Fruit fly (Drosophila melanogaster) whole organism, embryonic: Measurements from ENCODE around the gene S6KL.

Experiments used
- Bgb ChIP-seq: fragments of 200-800 bp; sonication (Bioruptor generic); IDR thresholded peaks from 2 replicates; pipeline ENCODE4 v1.3.6; 2022; ENCODE audit warnings: missing biosample characterization, missing genetic modification characterization; ENCODE audit not compliant: partially characterized antibody
- Blimp-1 ChIP-seq: fragments of 200-800 bp; sonication (Bioruptor generic); optimal IDR thresholded peaks from 3 replicates; lab custom pipeline; 2018; ENCODE audit warnings: missing biosample characterization, missing genetic modification characterization, mild to moderate bottlenecking, moderate library complexity, missing genetic modification reagents
- BtbVII ChIP-seq: fragments of 200-800 bp; sonication (Bioruptor generic); optimal IDR thresholded peaks from 3 replicates; lab custom pipeline; 2017; ENCODE audit warnings: missing biosample characterization, mild to moderate bottlenecking, missing genetic modification characterization
- CG11093 ChIP-seq: fragments of 200-800 bp; sonication (Bioruptor generic); IDR thresholded peaks from 3 replicates; pipeline ENCODE4 v1.3.6; 2022; ENCODE audit warnings: missing biosample characterization, missing genetic modification characterization
- CG11696 ChIP-seq: fragments of 200-800 bp; sonication (Bioruptor generic); IDR thresholded peaks from 2 replicates; pipeline ENCODE4 v1.3.6; 2022; ENCODE audit warnings: missing biosample characterization, missing genetic modification characterization
- CG12155 ChIP-seq: fragments of 200-800 bp; sonication (Bioruptor generic); optimal IDR thresholded peaks from 3 replicates; lab custom pipeline; 2016; ENCODE audit warnings: missing biosample characterization, missing genetic modification characterization
- CG14014 ChIP-seq: fragments of 200-800 bp; sonication (Bioruptor generic); IDR thresholded peaks from 2 replicates; pipeline ENCODE4 v1.3.6; 2022; ENCODE audit warnings: missing biosample characterization, missing genetic modification characterization
- CG15011 ChIP-seq: fragments of 200-800 bp; sonication (Bioruptor generic); optimal IDR thresholded peaks from 3 replicates; lab custom pipeline; 2018; ENCODE audit warnings: missing biosample characterization, mild to moderate bottlenecking, missing genetic modification characterization
- CG15514 ChIP-seq: fragments of 200-800 bp; sonication (Bioruptor generic); optimal IDR thresholded peaks from 3 replicates; lab custom pipeline; 2017; ENCODE audit warnings: missing biosample characterization, missing genetic modification characterization, mild to moderate bottlenecking, moderate library complexity, missing genetic modification reagents
- CG16779 ChIP-seq: fragments of 200-800 bp; sonication (Bioruptor generic); IDR thresholded peaks from 2 replicates; pipeline ENCODE4 v1.3.6; 2022; ENCODE audit warnings: missing biosample characterization, missing genetic modification characterization
- CG33213 ChIP-seq: fragments of 200-800 bp; sonication (Bioruptor generic); optimal IDR thresholded peaks from 3 replicates; lab custom pipeline; 2016; ENCODE audit warnings: missing biosample characterization, missing genetic modification characterization
- CG3407 ChIP-seq: fragments of 200-800 bp; sonication (Bioruptor generic); optimal IDR thresholded peaks from 2 replicates; lab custom pipeline; 2018; ENCODE audit warnings: missing biosample characterization, mild to moderate bottlenecking, missing genetic modification characterization
- CG34422 ChIP-seq: fragments of 200-800 bp; sonication (Bioruptor generic); IDR thresholded peaks from 3 replicates; pipeline ENCODE4 v1.3.6; 2022; ENCODE audit warnings: missing biosample characterization, missing genetic modification characterization
- CG3847 ChIP-seq: fragments of 200-800 bp; sonication (Bioruptor generic); IDR thresholded peaks from 2 replicates; pipeline ENCODE4 v1.3.6; 2022; ENCODE audit warnings: missing biosample characterization, missing genetic modification characterization
- CG3995 ChIP-seq: fragments of 200-800 bp; sonication (Bioruptor generic); optimal IDR thresholded peaks from 3 replicates; lab custom pipeline; 2016; ENCODE audit warnings: missing biosample characterization, missing genetic modification characterization
- CG4282 ChIP-seq: fragments of 200-800 bp; sonication (Bioruptor generic); optimal IDR thresholded peaks from 2 replicates; lab custom pipeline; 2016; ENCODE audit warnings: missing biosample characterization, missing genetic modification characterization
- CG4424 ChIP-seq: fragments of 200-800 bp; sonication (Bioruptor generic); optimal IDR thresholded peaks from 3 replicates; lab custom pipeline; 2016; ENCODE audit warnings: missing biosample characterization, missing genetic modification characterization
- CG4854 ChIP-seq: fragments of 200-800 bp; sonication (Bioruptor generic); optimal IDR thresholded peaks from 2 replicates; lab custom pipeline; 2016; ENCODE audit warnings: missing biosample characterization, missing genetic modification characterization, inconsistent platforms
- CG6813 ChIP-seq: fragments of 200-800 bp; sonication (Bioruptor generic); optimal IDR thresholded peaks from 2 replicates; lab custom pipeline; 2017; ENCODE audit warnings: missing biosample characterization, missing genetic modification characterization, mild to moderate bottlenecking, moderate library complexity, missing genetic modification reagents
- CG7372 ChIP-seq: fragments of 200-800 bp; sonication (Bioruptor generic); IDR thresholded peaks from 2 replicates; pipeline ENCODE4 v1.3.6; 2022; ENCODE audit warnings: missing biosample characterization, missing genetic modification characterization
- CG8924 ChIP-seq: fragments of 200-800 bp; optimal IDR thresholded peaks from 3 replicates; lab custom pipeline; 2019; ENCODE audit warnings: missing biosample characterization, mild to moderate bottlenecking, missing genetic modification characterization, moderate library complexity
- CHES-1-like ChIP-seq: fragments of 200-800 bp; sonication (Bioruptor generic); optimal IDR thresholded peaks from 2 replicates; lab custom pipeline; 2016; ENCODE audit warnings: missing biosample characterization, missing genetic modification characterization
- CoRest ChIP-seq: fragments of 200-800 bp; sonication (Bioruptor generic); optimal IDR thresholded peaks from 3 replicates; lab custom pipeline; 2018; ENCODE audit warnings: missing biosample characterization, mild to moderate bottlenecking, missing genetic modification characterization, moderate library complexity
- Dfd ChIP-seq, 2 experiments: fragments of >200 bp; optimal IDR thresholded peaks; 2 replicates each; lab custom pipeline; 2017; ENCODE audit warnings: missing biosample characterization in 2 of 2, missing genetic modification characterization in 2 of 2
- Doc3 ChIP-seq: fragments of 200-800 bp; sonication (Bioruptor generic); IDR thresholded peaks from 3 replicates; pipeline ENCODE4 v1.3.6; 2022; ENCODE audit warnings: missing biosample characterization, missing genetic modification characterization; ENCODE audit not compliant: partially characterized antibody
- H15 ChIP-seq: fragments of 200-800 bp; sonication (Bioruptor generic); IDR thresholded peaks from 3 replicates; pipeline ENCODE4 v1.3.6; 2022; ENCODE audit warnings: missing biosample characterization, missing genetic modification characterization
- H2.0 ChIP-seq: fragments of 200-800 bp; sonication (Bioruptor generic); IDR thresholded peaks from 2 replicates; pipeline ENCODE4 v1.3.6; 2022; ENCODE audit warnings: missing biosample characterization, missing genetic modification characterization
- Myb ChIP-seq: fragments of 200-800 bp; sonication (Bioruptor generic); optimal IDR thresholded peaks from 2 replicates; lab custom pipeline; 2016; ENCODE audit warnings: missing biosample characterization, missing genetic modification characterization
- Oaz ChIP-seq: fragments of 200-800 bp; sonication (Bioruptor generic); IDR thresholded peaks from 2 replicates; pipeline ENCODE4 v1.3.6; 2022; ENCODE audit warnings: missing biosample characterization, missing genetic modification characterization
- Sox100B ChIP-seq: fragments of 200-800 bp; sonication (Bioruptor generic); optimal IDR thresholded peaks from 3 replicates; lab custom pipeline; 2018; ENCODE audit warnings: missing biosample characterization, mild to moderate bottlenecking, missing genetic modification characterization
- chn ChIP-seq: fragments of 200-800 bp; sonication (Bioruptor generic); optimal IDR thresholded peaks from 2 replicates; lab custom pipeline; 2016; ENCODE audit warnings: missing biosample characterization, missing genetic modification characterization
- cwo ChIP-seq: fragments of 200-800 bp; sonication (Bioruptor generic); optimal IDR thresholded peaks from 3 replicates; lab custom pipeline; 2017; ENCODE audit warnings: missing biosample characterization, missing genetic modification characterization, mild to moderate bottlenecking, moderate library complexity, missing genetic modification reagents
- fd96Cb ChIP-seq: fragments of 200-800 bp; sonication (Bioruptor generic); optimal IDR thresholded peaks from 2 replicates; lab custom pipeline; 2018; ENCODE audit warnings: missing biosample characterization, mild to moderate bottlenecking, missing genetic modification characterization, moderate library complexity
- gsb ChIP-seq: fragments of 200-800 bp; sonication (Bioruptor generic); IDR thresholded peaks from 2 replicates; pipeline ENCODE4 v1.3.6; 2022; ENCODE audit warnings: missing biosample characterization, missing genetic modification characterization
- inv ChIP-seq: fragments of 200-800 bp; sonication (Bioruptor generic); IDR thresholded peaks from 2 replicates; pipeline ENCODE4 v1.3.6; 2022; ENCODE audit warnings: missing biosample characterization, missing genetic modification characterization; ENCODE audit not compliant: partially characterized antibody
- kay ChIP-seq: fragments of 200-800 bp; sonication (Bioruptor generic); optimal IDR thresholded peaks from 2 replicates; lab custom pipeline; 2016; ENCODE audit warnings: missing biosample characterization, missing genetic modification characterization
- kni ChIP-seq: fragments of 200-800 bp; sonication (Bioruptor generic); optimal IDR thresholded peaks from 3 replicates; lab custom pipeline; 2017; ENCODE audit warnings: mild to moderate bottlenecking, missing biosample characterization, missing genetic modification reagents, missing genetic modification characterization
- lab ChIP-seq: fragments of 200-800 bp; sonication (Bioruptor generic); optimal IDR thresholded peaks from 3 replicates; lab custom pipeline; 2017; ENCODE audit warnings: missing biosample characterization, missing genetic modification characterization, mild to moderate bottlenecking, moderate library complexity, missing genetic modification reagents
- mld ChIP-seq: fragments of 200-800 bp; sonication (Bioruptor generic); IDR thresholded peaks from 3 replicates; pipeline ENCODE4 v1.3.6; 2022; ENCODE audit warnings: missing biosample characterization, missing genetic modification characterization; ENCODE audit not compliant: partially characterized antibody
- nerfin-2 ChIP-seq: fragments of 200-800 bp; sonication (Bioruptor generic); IDR thresholded peaks from 2 replicates; pipeline ENCODE4 v1.3.6; 2022; ENCODE audit warnings: missing biosample characterization, missing genetic modification characterization; ENCODE audit not compliant: partially characterized antibody
- onecut ChIP-seq: fragments of 200-800 bp; sonication (Bioruptor generic); IDR thresholded peaks from 2 replicates; pipeline ENCODE4 v1.3.6; 2022; ENCODE audit warnings: missing biosample characterization, missing genetic modification characterization
- sima ChIP-seq: fragments of 200-800 bp; sonication (Bioruptor generic); optimal IDR thresholded peaks from 2 replicates; lab custom pipeline; 2016; ENCODE audit warnings: missing biosample characterization, missing genetic modification characterization
- sna ChIP-seq: fragments of 200-800 bp; sonication (Bioruptor generic); IDR thresholded peaks from 2 replicates; pipeline ENCODE4 v1.3.6; 2022; ENCODE audit warnings: missing biosample characterization, missing genetic modification characterization; ENCODE audit not compliant: partially characterized antibody
- sqz ChIP-seq: fragments of 200-800 bp; sonication (Bioruptor generic); optimal IDR thresholded peaks from 3 replicates; lab custom pipeline; 2018; ENCODE audit warnings: missing biosample characterization, mild to moderate bottlenecking, missing genetic modification characterization
- tgo ChIP-seq: fragments of 200-800 bp; sonication (Bioruptor generic); IDR thresholded peaks from 3 replicates; pipeline ENCODE4 v1.3.6; 2022; ENCODE audit warnings: missing biosample characterization, missing genetic modification characterization
- tio ChIP-seq: fragments of 200-800 bp; sonication (Bioruptor generic); optimal IDR thresholded peaks from 2 replicates; lab custom pipeline; 2017; ENCODE audit warnings: missing biosample characterization, missing genetic modification characterization, inconsistent platforms
- tup ChIP-seq: fragments of 200-800 bp; sonication (Bioruptor generic); optimal IDR thresholded peaks from 2 replicates; lab custom pipeline; 2016; ENCODE audit warnings: missing biosample characterization, mild to moderate bottlenecking, missing genetic modification characterization, moderate library complexity
- unc-4 ChIP-seq: fragments of 200-800 bp; sonication (Bioruptor generic); IDR thresholded peaks from 2 replicates; pipeline ENCODE4 v1.3.6; 2022; ENCODE audit warnings: missing biosample characterization, missing genetic modification characterization; ENCODE audit not compliant: partially characterized antibody
- vvl ChIP-seq: fragments of 200-800 bp; sonication (Bioruptor generic); IDR thresholded peaks from 2 replicates; pipeline ENCODE4 v1.3.6; 2022; ENCODE audit warnings: missing biosample characterization, missing genetic modification characterization
- zfh1 ChIP-seq: fragments of 200-800 bp; sonication (Bioruptor generic); IDR thresholded peaks from 3 replicates; pipeline ENCODE4 v1.3.6; 2022; ENCODE audit warnings: missing biosample characterization, missing genetic modification characterization

S6KL gene

DNA sequence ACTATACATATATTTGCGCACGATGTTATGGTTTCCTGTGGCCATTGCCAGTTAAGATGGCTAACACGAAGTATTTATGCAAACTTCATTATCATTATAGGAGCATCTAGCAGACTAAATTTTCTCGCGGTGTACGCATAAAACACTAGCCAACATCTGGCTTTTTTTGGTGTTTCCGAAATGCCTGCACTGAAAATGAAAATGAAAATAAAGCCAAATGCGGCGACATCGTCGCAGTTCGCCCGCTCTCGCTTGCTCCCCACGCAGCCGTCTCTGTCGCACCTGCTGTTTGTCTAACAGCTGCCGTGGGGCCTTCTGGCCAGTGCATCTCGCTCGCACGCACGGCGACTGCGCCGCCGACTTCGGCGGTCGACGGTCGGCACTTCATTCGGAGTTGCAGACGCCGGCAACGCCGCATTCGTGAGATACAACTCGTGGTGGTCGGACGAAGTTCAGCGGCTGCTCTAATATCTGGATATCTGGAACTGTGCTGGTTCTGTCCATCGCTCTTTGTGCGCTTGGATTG, 13.4 kb upstream of the S6KL start, which contains the start of gene CG6891 (continued):
- TF ChIP-seq CHES-1-like: no peak
- no peak for TF ChIP-seq unc-4
- no peak for TF ChIP-seq sqz (GFP tag; lab: Kevin White, UChicago)
- TF ChIP-seq kay (GFP tag; lab: Kevin White, UChicago): no peak
- no peak for TF ChIP-seq H2.0 (GFP tag; lab: Robert Waterston, UW)
- no peak for TF ChIP-seq gsb
- no peak for TF ChIP-seq CG4854 (GFP tag; lab: Kevin White, UChicago)
- 0 out of 2 replicates have a peak, but pooled peaks have one; percentile 13 for TF ChIP-seq CG14014 (GFP tag; lab: Robert Waterston, UW)
- no peak for TF ChIP-seq CG33213 (GFP tag; lab: Kevin White, UChicago)
- 0 out of 2 replicates have a peak, but pooled peaks have one; percentile 13 for TF ChIP-seq CG3847 (GFP tag; lab: Robert Waterston, UW)
- TF ChIP-seq CG8924 (tag; lab: Kevin White, UChicago): no peak
- TF ChIP-seq CG6813 (GFP tag; lab: Kevin White, UChicago): no peak
- 0 out of 2 replicates have a peak, but pooled peaks have one; percentile 39 for TF ChIP-seq vvl
- no peak for TF ChIP-seq mld (GFP tag; lab: Robert Waterston, UW)
- TF ChIP-seq Blimp-1: peak; percentile 98
- no peak for TF ChIP-seq Bgb (GFP tag; lab: Robert Waterston, UW)
- TF ChIP-seq CG12155 (GFP tag; lab: Kevin White, UChicago): no peak
- no peak for TF ChIP-seq CG7372 (GFP tag; lab: Robert Waterston, UW)
- no peak for TF ChIP-seq Oaz (GFP tag; lab: Robert Waterston, UW)
- no peak for TF ChIP-seq Sox100B (GFP tag; lab: Kevin White, UChicago)
- no peak for TF ChIP-seq CG16779 (GFP tag; lab: Robert Waterston, UW)
- TF ChIP-seq tup (GFP tag; lab: Kevin White, UChicago): no peak
- TF ChIP-seq CG3407: peak; percentile 54
- TF ChIP-seq H15: no peak
- TF ChIP-seq CG34422 (GFP tag; lab: Robert Waterston, UW): peak; percentile 41; the same call in 1 of the 3 replicates
- TF ChIP-seq tio (GFP tag; lab: Kevin White, UChicago): no peak
- TF ChIP-seq zfh1 (GFP tag; lab: Robert Waterston, UW): peak; percentile 58; the same call in 1 of the 3 replicates
- TF ChIP-seq cwo (GFP tag; lab: Kevin White, UChicago): no peak
- TF ChIP-seq CoRest (tag; lab: Kevin White, UChicago): peak; percentile 16
- TF ChIP-seq CG11696 (GFP tag; lab: Robert Waterston, UW): no peak
- no peak for TF ChIP-seq Dfd (GFP tag; optimal IDR thresholded peaks at IDR 0.05; lab: Kevin White, UChicago)
- no peak for TF ChIP-seq inv (GFP tag; lab: Robert Waterston, UW)
- peak; percentile 2 for TF ChIP-seq fd96Cb (tag; lab: Kevin White, UChicago)
- no peak for TF ChIP-seq Myb (GFP tag; lab: Kevin White, UChicago)
- peak; percentile 28 for TF ChIP-seq kni
- TF ChIP-seq CG15514 (GFP tag; lab: Kevin White, UChicago): peak; percentile 5
- no peak for TF ChIP-seq nerfin-2 (GFP tag; lab: Robert Waterston, UW)
- no peak for TF ChIP-seq CG11093 (GFP tag; lab: Robert Waterston, UW)
- TF ChIP-seq lab: no peak
- peak; percentile 23; the same call in 1 of the 3 replicates for TF ChIP-seq tgo (GFP tag; lab: Robert Waterston, UW)
- no peak for TF ChIP-seq CG15011
- no peak for TF ChIP-seq sima
- TF ChIP-seq CG3995: no peak
- no peak for TF ChIP-seq sna
- TF ChIP-seq chn: peak; percentile 11
- no peak for TF ChIP-seq Doc3 (GFP tag; lab: Robert Waterston, UW)
- TF ChIP-seq BtbVII (GFP tag; lab: Kevin White, UChicago): no peak
- peak; percentile 16 for TF ChIP-seq CG4424 (GFP tag; lab: Kevin White, UChicago)
- no peak for TF ChIP-seq CG4282 (GFP tag; lab: Kevin White, UChicago)
- TF ChIP-seq onecut (GFP tag; lab: Robert Waterston, UW): 0 out of 2 replicates have a peak, but pooled peaks have one; percentile 27
